Worm (Caenorhabditis elegans) whole organism, dauer: ENCODE data around the gene dpy-17.

Experiments used
- unc-62 ChIP-seq: sonication (generic microtip); optimal IDR thresholded peaks from 2 replicates; lab custom pipeline; 2017; ENCODE audit warnings: missing biosample characterization, missing genetic modification reagents, missing genetic modification characterization

dpy-17 gene

ce11 chrIII:5134506-5134905 lies 27.4 kb downstream of the dpy-17 start:
- TF ChIP-seq unc-62 (GFP tag; lab: Kevin White, UChicago), result no peak

- TF ChIP-seq unc-62 (GFP tag; lab: Kevin White, UChicago), result no peak
Observed at ce11 chrIII:5136033-5136597, 29.0 kb downstream of the dpy-17 start, which contains the start of gene tbx-2. TSS of gene tbx-2 (minus strand) at chrIII:5136296.

ce11 chrIII:5137099-5137498 lies 30.0 kb downstream of the dpy-17 start:
- TF ChIP-seq unc-62 (GFP tag; lab: Kevin White, UChicago), result no peak

- TF ChIP-seq unc-62 (GFP tag; lab: Kevin White, UChicago), result no peak
Observed at ce11 chrIII:5137685-5138084, 30.6 kb downstream of the dpy-17 start.

- no peak for TF ChIP-seq unc-62 (GFP tag; lab: Kevin White, UChicago)
Observed at ce11 chrIII:5138940-5139533, 31.9 kb downstream of the dpy-17 start.

- TF ChIP-seq unc-62 (GFP tag; lab: Kevin White, UChicago), result no peak
Observed at ce11 chrIII:5139768-5140167, 32.6 kb downstream of the dpy-17 start.

ce11 chrIII:5140559-5140958 lies 33.4 kb downstream of the dpy-17 start:
- TF ChIP-seq unc-62 (GFP tag; lab: Kevin White, UChicago), result no peak

ce11 chrIII:5141935-5142334 lies 34.8 kb downstream of the dpy-17 start:
- TF ChIP-seq unc-62 (GFP tag; lab: Kevin White, UChicago), result no peak

ce11 chrIII:5143520-5143919 lies 36.4 kb downstream of the dpy-17 start:
- TF ChIP-seq unc-62 (GFP tag; lab: Kevin White, UChicago), result no peak

- TF ChIP-seq unc-62 (GFP tag; lab: Kevin White, UChicago), result no peak
Observed at ce11 chrIII:5144169-5144568, 37.0 kb downstream of the dpy-17 start.

ce11 chrIII:5145874-5146273 lies 38.7 kb downstream of the dpy-17 start:
- no peak for TF ChIP-seq unc-62 (GFP tag; lab: Kevin White, UChicago)

ce11 chrIII:5146749-5147148 lies 39.6 kb downstream of the dpy-17 start:
- no peak for TF ChIP-seq unc-62 (GFP tag; lab: Kevin White, UChicago)

ce11 chrIII:5147445-5147844 lies 40.3 kb downstream of the dpy-17 start:
- TF ChIP-seq unc-62 (GFP tag; lab: Kevin White, UChicago), result no peak

ce11 chrIII:5149478-5149877 lies 42.3 kb downstream of the dpy-17 start, which contains the start of gene Y54H5A.2:
TSS of gene Y54H5A.2 (minus strand) at chrIII:5149578.
- TF ChIP-seq unc-62 (GFP tag; lab: Kevin White, UChicago), result no peak

ce11 chrIII:5150012-5150411 lies 42.9 kb downstream of the dpy-17 start:
- TF ChIP-seq unc-62 (GFP tag; lab: Kevin White, UChicago), result no peak

- no peak for TF ChIP-seq unc-62 (GFP tag; lab: Kevin White, UChicago)
Observed at ce11 chrIII:5150980-5151379, 43.9 kb downstream of the dpy-17 start.

ce11 chrIII:5153137-5153536 lies 46.0 kb downstream of the dpy-17 start, which contains the start of the genes rbm-42 and grwd-1:
TSS of gene rbm-42 (minus strand) at chrIII:5153229.
TSS of gene grwd-1 (plus strand) at chrIII:5153464.
- TF ChIP-seq unc-62 (GFP tag; lab: Kevin White, UChicago), result no peak
